Worm (Caenorhabditis elegans) whole organism, young adult: ENCODE data around the gene K06H6.4.

Experiments used
- B0035.1 ChIP-seq: sonication (generic microtip); optimal IDR thresholded peaks from 2 replicates; lab custom pipeline; 2016; ENCODE audit warnings: missing genetic modification characterization, mild to moderate bottlenecking, missing compliant biosample characterization, missing genotype, missing genetic modification reagents
- F22D6.2 ChIP-seq: sonication (generic microtip); optimal IDR thresholded peaks from 2 replicates; lab custom pipeline; 2016; ENCODE audit warnings: mild to moderate bottlenecking, missing genetic modification characterization, missing compliant biosample characterization
- F23B12.7 ChIP-seq: sonication (generic microtip); optimal IDR thresholded peaks from 2 replicates; lab custom pipeline; 2017; ENCODE audit warnings: missing genetic modification characterization, mild to moderate bottlenecking, missing compliant biosample characterization, antibody characterized with exemption, moderate library complexity; ENCODE audit not compliant: insufficient read depth
- F33H1.4 ChIP-seq: fragments of 200-800 bp; sonication (Bioruptor generic); IDR thresholded peaks from 2 replicates; pipeline ENCODE4 v1.3.6; 2022; ENCODE audit warnings: missing genetic modification reagents, missing genetic modification characterization, missing compliant biosample characterization
- F49E8.2 ChIP-seq: sonication (generic microtip); optimal IDR thresholded peaks from 3 replicates; lab custom pipeline; 2017; ENCODE audit warnings: missing genetic modification characterization, mild to moderate bottlenecking, missing compliant biosample characterization, antibody characterized with exemption, moderate library complexity; ENCODE audit not compliant: insufficient read depth
- F57C9.4 ChIP-seq: sonication (generic microtip); optimal IDR thresholded peaks from 2 replicates; lab custom pipeline; 2017; ENCODE audit warnings: mild to moderate bottlenecking, missing genetic modification characterization, missing compliant biosample characterization
- K12H6.12 ChIP-seq: fragments of 200-800 bp; sonication (Bioruptor generic); optimal IDR thresholded peaks from 2 replicates; lab custom pipeline; 2018; ENCODE audit warnings: mild to moderate bottlenecking, missing genetic modification characterization, missing compliant biosample characterization
- Y95B8A.8 ChIP-seq: fragments of 200-800 bp; sonication (Bioruptor generic); IDR thresholded peaks from 2 replicates; pipeline ENCODE4 v1.3.6; 2022; ENCODE audit warnings: missing genetic modification reagents, missing genetic modification characterization, missing compliant biosample characterization
- akir-1 ChIP-seq: fragments of 200-800 bp; sonication (Bioruptor generic); optimal IDR thresholded peaks from 2 replicates; lab custom pipeline; 2018; ENCODE audit warnings: mild to moderate bottlenecking, missing genetic modification characterization, moderate library complexity, missing compliant biosample characterization
- ama-1 ChIP-seq, 3 experiments: fragments of 150-350 bp in 1 of 3; sonication (generic microtip) in 2 of 3; optimal IDR thresholded peaks; 2 replicates each; lab custom pipeline; 2014 to 2018; ENCODE audit warnings: missing biosample characterization in 2 of 3, missing genetic modification characterization in 2 of 3, missing genetic modification reagents in 2 of 3
- attf-3 ChIP-seq: fragments of 200-800 bp; sonication (Bioruptor generic); conservative IDR thresholded peaks from 2 replicates; pipeline ENCODE4 v1.3.6; 2022; ENCODE audit warnings: missing genetic modification reagents, missing genetic modification characterization, missing compliant biosample characterization
- attf-6 ChIP-seq: fragments of 200-800 bp; sonication (Bioruptor generic); IDR thresholded peaks from 2 replicates; pipeline ENCODE4 v1.3.6; 2022; ENCODE audit warnings: missing genetic modification reagents, missing genetic modification characterization, missing compliant biosample characterization
- cebp-2 ChIP-seq: fragments of 200-800 bp; sonication (Bioruptor generic); IDR thresholded peaks from 2 replicates; pipeline ENCODE4 v1.3.6; 2022; ENCODE audit warnings: missing genetic modification characterization, missing compliant biosample characterization
- ceh-100 ChIP-seq: fragments of 200-800 bp; sonication (Bioruptor generic); IDR thresholded peaks from 2 replicates; pipeline ENCODE4 v1.3.6; 2022; ENCODE audit warnings: missing genetic modification reagents, missing genetic modification characterization, missing compliant biosample characterization
- ceh-58 ChIP-seq: fragments of 200-800 bp; sonication (Bioruptor generic); IDR thresholded peaks from 2 replicates; pipeline ENCODE4 v1.3.6; 2022; ENCODE audit warnings: missing genetic modification characterization, missing compliant biosample characterization
- ceh-91 ChIP-seq: fragments of 200-800 bp; sonication (Bioruptor generic); IDR thresholded peaks from 2 replicates; pipeline ENCODE4 v1.3.6; 2022; ENCODE audit warnings: missing genetic modification reagents, missing genetic modification characterization, missing compliant biosample characterization
- dpl-1 ChIP-seq: fragments of 150-350 bp; optimal IDR thresholded peaks from 2 replicates; lab custom pipeline; 2014; ENCODE audit warnings: missing biosample characterization, missing genetic modification reagents, missing genetic modification characterization
- egl-18 ChIP-seq: fragments of 200-800 bp; sonication (Bioruptor generic); IDR thresholded peaks from 2 replicates; pipeline ENCODE4 v1.3.6; 2022; ENCODE audit warnings: missing genetic modification reagents, missing genetic modification characterization, missing compliant biosample characterization
- ekl-4 ChIP-seq: fragments of 200-800 bp; sonication (Bioruptor generic); IDR thresholded peaks from 2 replicates; pipeline ENCODE4 v1.3.6; 2022; ENCODE audit warnings: missing genetic modification reagents, missing genetic modification characterization, missing compliant biosample characterization
- ets-4 ChIP-seq: fragments of 200-800 bp; sonication (Bioruptor generic); optimal IDR thresholded peaks from 2 replicates; lab custom pipeline; 2018; ENCODE audit warnings: mild to moderate bottlenecking, missing genetic modification characterization, missing compliant biosample characterization
- hrde-1 ChIP-seq: sonication (generic microtip); optimal IDR thresholded peaks from 2 replicates; lab custom pipeline; 2016; ENCODE audit warnings: missing genetic modification characterization, mild to moderate bottlenecking, missing compliant biosample characterization, moderate library complexity, missing genotype, missing genetic modification reagents, borderline replicate concordance
- lag-1 ChIP-seq: fragments of 200-800 bp; sonication (Bioruptor generic); IDR thresholded peaks from 2 replicates; pipeline ENCODE4 v1.3.6; 2022; ENCODE audit warnings: missing genetic modification reagents, missing genetic modification characterization, missing compliant biosample characterization
- let-607 ChIP-seq, 2 experiments: fragments of 200-800 bp in 1 of 2; sonication (Bioruptor generic) in 1 of 2; sonication (generic microtip) in 1 of 2; optimal IDR thresholded peaks; 2 replicates each; lab custom pipeline; 2016 to 2018; ENCODE audit warnings: mild to moderate bottlenecking in 2 of 2, missing compliant biosample characterization in 2 of 2, missing genetic modification characterization in 2 of 2, moderate library complexity in 2 of 2, missing genotype in 1 of 2
- lin-35 ChIP-seq, 3 experiments: fragments of 150-350 bp in 2 of 3; sonication (generic microtip) in 1 of 3; optimal IDR thresholded peaks; 2 replicates each; lab custom pipeline; 2014 to 2018; ENCODE audit warnings: missing biosample characterization in 3 of 3, missing genetic modification characterization in 3 of 3, missing genetic modification reagents in 3 of 3
- lir-1 ChIP-seq: fragments of 200-800 bp; sonication (Bioruptor generic); conservative IDR thresholded peaks from 2 replicates; pipeline ENCODE4 v1.3.6; 2022; ENCODE audit warnings: missing genetic modification reagents, missing genetic modification characterization, missing compliant biosample characterization
- lsy-27 ChIP-seq: sonication (generic microtip); optimal IDR thresholded peaks from 2 replicates; lab custom pipeline; 2017; ENCODE audit warnings: missing genetic modification characterization, mild to moderate bottlenecking, missing compliant biosample characterization, antibody characterized with exemption, missing genotype, borderline replicate concordance; ENCODE audit not compliant: insufficient read depth
- madf-6 ChIP-seq: fragments of 200-800 bp; sonication (Bioruptor generic); IDR thresholded peaks from 2 replicates; pipeline ENCODE4 v1.3.6; 2022; ENCODE audit warnings: missing genetic modification reagents, missing genetic modification characterization, missing compliant biosample characterization
- madf-8 ChIP-seq: fragments of 200-800 bp; sonication (Bioruptor generic); conservative IDR thresholded peaks from 2 replicates; pipeline ENCODE4 v1.3.6; 2022; ENCODE audit warnings: missing genetic modification reagents, missing genetic modification characterization, missing compliant biosample characterization
- mcd-1 ChIP-seq: fragments of 200-800 bp; sonication (Bioruptor generic); IDR thresholded peaks from 2 replicates; pipeline ENCODE4 v1.3.6; 2022; ENCODE audit warnings: missing genetic modification reagents, missing genetic modification characterization, missing compliant biosample characterization
- mes-4 ChIP-seq: sonication (generic microtip); optimal IDR thresholded peaks from 2 replicates; lab custom pipeline; 2016; ENCODE audit warnings: missing genotype, missing genetic modification characterization, missing compliant biosample characterization
- nfya-2 ChIP-seq: fragments of 200-800 bp; sonication (Bioruptor generic); IDR thresholded peaks from 2 replicates; pipeline ENCODE4 v1.3.6; 2022; ENCODE audit warnings: missing genetic modification reagents, missing genetic modification characterization, missing compliant biosample characterization
- nhr-120 ChIP-seq: fragments of 200-800 bp; sonication (Bioruptor generic); IDR thresholded peaks from 2 replicates; pipeline ENCODE4 v1.3.6; 2022; ENCODE audit warnings: missing genetic modification characterization, missing compliant biosample characterization
- nhr-179 ChIP-seq: sonication (generic microtip); optimal IDR thresholded peaks from 2 replicates; lab custom pipeline; 2016; ENCODE audit warnings: mild to moderate bottlenecking, missing genetic modification characterization, missing compliant biosample characterization
- pbrm-1 ChIP-seq: fragments of 200-800 bp; sonication (Bioruptor generic); IDR thresholded peaks from 2 replicates; pipeline ENCODE4 v1.3.6; 2022; ENCODE audit warnings: missing genetic modification reagents, missing genetic modification characterization, missing compliant biosample characterization
- repo-1 ChIP-seq: sonication (generic microtip); optimal IDR thresholded peaks from 2 replicates; lab custom pipeline; 2017; ENCODE audit warnings: mild to moderate bottlenecking, missing genetic modification characterization, missing compliant biosample characterization
- rpc-1 ChIP-seq, 2 experiments: fragments of 150-350 bp in 1 of 2; sonication (generic microtip) in 1 of 2; optimal IDR thresholded peaks; 2 replicates each; lab custom pipeline; 2014 to 2018; ENCODE audit warnings: missing biosample characterization in 1 of 2, missing genetic modification characterization in 1 of 2, missing genetic modification reagents in 1 of 2, missing genotype in 1 of 2
- sdz-38 ChIP-seq: sonication (generic microtip); optimal IDR thresholded peaks from 2 replicates; lab custom pipeline; 2016; ENCODE audit warnings: missing genotype, missing genetic modification characterization, missing compliant biosample characterization
- snpc-1.3 ChIP-seq: sonication (generic microtip); optimal IDR thresholded peaks from 2 replicates; lab custom pipeline; 2017; ENCODE audit warnings: missing genetic modification characterization, mild to moderate bottlenecking, missing compliant biosample characterization, antibody characterized with exemption, moderate library complexity, missing genotype, missing genetic modification reagents; ENCODE audit not compliant: insufficient read depth
- tlf-1 ChIP-seq: fragments of 200-800 bp; sonication (Bioruptor generic); optimal IDR thresholded peaks from 2 replicates; lab custom pipeline; 2018; ENCODE audit warnings: mild to moderate bottlenecking, missing genetic modification characterization, missing compliant biosample characterization
- ztf-26 ChIP-seq: sonication (generic microtip); optimal IDR thresholded peaks from 2 replicates; lab custom pipeline; 2017; ENCODE audit warnings: missing genetic modification characterization, missing compliant biosample characterization
- ztf-3 ChIP-seq: fragments of 200-800 bp; sonication (Bioruptor generic); optimal IDR thresholded peaks from 2 replicates; lab custom pipeline; 2018; ENCODE audit warnings: mild to moderate bottlenecking, missing genetic modification characterization, missing compliant biosample characterization

Gene K06H6.4

DNA sequence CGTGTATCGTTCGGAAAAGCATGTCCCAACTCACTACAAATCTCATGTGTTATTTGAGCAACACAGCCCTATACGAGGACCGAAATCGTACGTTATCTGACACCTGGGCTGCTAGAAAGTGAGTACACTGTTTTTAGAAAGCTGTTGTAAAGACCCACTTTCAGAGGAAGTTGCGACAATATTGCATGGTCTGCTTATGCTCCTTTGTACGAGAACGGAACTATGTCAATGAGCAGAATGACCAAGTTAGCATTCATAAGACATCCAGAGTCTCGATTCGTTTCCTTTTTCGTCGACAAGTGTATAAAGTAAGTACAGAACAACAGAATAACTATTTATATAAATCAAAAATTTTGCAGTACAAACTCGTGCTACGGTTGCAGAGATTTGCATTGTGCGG lies 2.2 kb upstream of the K06H6.4 start:
- no peak for TF ChIP-seq lag-1 (GFP tag; lab: Robert Waterston, UW)

DNA sequence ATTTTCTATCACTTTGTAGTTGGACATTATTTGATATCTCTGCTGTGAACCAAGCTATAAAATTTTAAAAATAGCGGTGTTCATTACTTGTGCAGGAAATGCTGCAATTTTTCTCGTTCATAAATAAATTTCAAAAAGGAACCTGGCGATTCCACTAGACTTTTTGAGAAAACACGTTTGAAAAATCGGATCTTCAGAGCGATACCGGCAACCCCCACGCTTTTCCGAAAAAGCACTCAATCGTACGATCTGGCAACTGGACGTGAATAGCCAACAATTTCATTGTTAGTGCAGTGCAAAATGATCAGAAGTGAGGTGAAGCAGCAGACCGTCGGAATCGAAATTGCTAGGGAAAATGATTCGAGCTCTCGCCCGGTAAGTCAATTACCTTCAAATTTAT lies 2.5 kb downstream of the K06H6.4 start, which contains the start of gene nstp-7:
Gene nstp-7, plus strand, starts transcription at position 301 of the 400 bp plus-strand sequence.
- no peak for TF ChIP-seq ets-4
- TF ChIP-seq tlf-1 (GFP tag; lab: Kevin White, UChicago) = no peak
- TF ChIP-seq mcd-1 (GFP tag; lab: Robert Waterston, UW) = no peak
- no peak for TF ChIP-seq mes-4 (tag; lab: Kevin White, UChicago)
- no peak for TF ChIP-seq cebp-2 (GFP tag; lab: Robert Waterston, UW)
- no peak for TF ChIP-seq ama-1 (optimal IDR thresholded peaks at IDR 0.05; lab: Kevin White, UChicago)
- TF ChIP-seq ama-1 (GFP tag; optimal IDR thresholded peaks at IDR 0.05; lab: Kevin White, UChicago) = no peak
- no peak for TF ChIP-seq repo-1 (tag; lab: Kevin White, UChicago)
- no peak for TF ChIP-seq K12H6.12 (tag; lab: Kevin White, UChicago)
- TF ChIP-seq madf-8 (GFP tag; lab: Robert Waterston, UW) = no peak
- TF ChIP-seq nhr-120 (GFP tag; lab: Robert Waterston, UW) = no peak
- TF ChIP-seq ceh-58 (GFP tag; lab: Robert Waterston, UW) = no peak
- TF ChIP-seq attf-6 (GFP tag; lab: Robert Waterston, UW) = no peak
- TF ChIP-seq let-607 (tag; optimal IDR thresholded peaks at IDR 0.05; lab: Kevin White, UChicago) = no peak
- no peak for TF ChIP-seq ceh-91 (GFP tag; lab: Robert Waterston, UW)
- no peak for TF ChIP-seq lin-35 (GFP tag; optimal IDR thresholded peaks at IDR 0.05; lab: Kevin White, UChicago)
- TF ChIP-seq ztf-3 (GFP tag; lab: Kevin White, UChicago) = no peak
- TF ChIP-seq, all 124 proteins: peak for 0

DNA sequence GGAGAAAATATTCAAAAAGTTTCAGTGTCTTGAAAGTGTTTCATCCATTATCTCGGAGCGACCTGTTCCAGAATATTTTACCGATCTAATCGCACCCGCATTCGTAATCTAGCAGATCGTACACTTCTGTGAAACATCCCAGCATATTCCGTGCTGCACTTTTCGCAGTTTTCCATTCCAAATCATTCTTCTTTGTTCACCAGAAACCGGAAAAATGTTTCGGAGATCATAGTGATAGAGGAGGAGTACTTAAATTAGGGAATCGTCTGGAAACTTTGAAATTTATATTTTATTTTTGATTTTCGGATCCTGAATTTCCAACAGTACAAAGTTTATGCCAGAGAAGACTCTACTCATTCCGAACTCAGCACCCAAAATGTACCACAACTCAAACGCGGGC lies 6.4 kb downstream of the K06H6.4 start, which contains the start of gene K06H6.2:
Gene K06H6.2, plus strand, starts transcription at position 301 of the 400 bp plus-strand sequence.
- no peak for TF ChIP-seq F49E8.2 (tag; lab: Kevin White, UChicago)
- TF ChIP-seq pbrm-1 = no peak
- no peak for TF ChIP-seq egl-18 (GFP tag; lab: Robert Waterston, UW)
- no peak for TF ChIP-seq attf-3 (GFP tag; lab: Robert Waterston, UW)
- TF ChIP-seq madf-8 (GFP tag; lab: Robert Waterston, UW) = no peak
- TF ChIP-seq ama-1 (optimal IDR thresholded peaks at IDR 0.05; lab: Kevin White, UChicago) = no peak
- no peak for TF ChIP-seq ama-1 (GFP tag; optimal IDR thresholded peaks at IDR 0.05; lab: Kevin White, UChicago)
- TF ChIP-seq lir-1 (GFP tag; lab: Robert Waterston, UW) = no peak
- TF ChIP-seq sdz-38 = no peak
- TF ChIP-seq ceh-100 (GFP tag; lab: Robert Waterston, UW) = no peak
- no peak for TF ChIP-seq dpl-1 (GFP tag; lab: Kevin White, UChicago)
- no peak for TF ChIP-seq akir-1 (GFP tag; lab: Kevin White, UChicago)
- no peak for TF ChIP-seq hrde-1 (tag; lab: Kevin White, UChicago)
- TF ChIP-seq nhr-179 (tag; lab: Kevin White, UChicago) = no peak
- no peak for TF ChIP-seq nfya-2 (GFP tag; lab: Robert Waterston, UW)
- TF ChIP-seq F57C9.4 (tag; lab: Kevin White, UChicago) = no peak
- no peak for TF ChIP-seq F33H1.4
- no peak for TF ChIP-seq rpc-1 (optimal IDR thresholded peaks at IDR 0.05; lab: Kevin White, UChicago)
- no peak for TF ChIP-seq rpc-1 (tag; optimal IDR thresholded peaks at IDR 0.05; lab: Kevin White, UChicago)

DNA sequence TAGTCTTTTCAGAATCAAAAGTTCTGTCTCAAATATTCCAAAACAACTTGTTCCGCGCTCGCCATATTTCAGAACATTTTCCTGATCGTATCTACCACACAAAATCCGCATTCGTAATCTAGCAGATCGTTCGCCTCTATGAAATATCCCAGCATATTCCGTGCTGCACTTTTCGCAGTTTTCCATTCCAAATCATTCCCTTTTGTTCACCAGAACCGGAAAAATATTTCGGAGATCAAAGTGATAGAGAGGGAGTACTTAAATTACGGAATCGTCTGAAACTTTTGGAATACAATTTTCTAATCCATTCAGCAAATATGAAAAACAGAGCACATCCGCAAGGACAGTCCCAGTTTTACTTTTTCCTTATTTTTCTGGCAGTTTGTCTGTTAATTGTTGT lies 8.7 kb downstream of the K06H6.4 start, which contains the start of gene K06H6.1:
Gene K06H6.1, plus strand, starts transcription at position 301 of the 400 bp plus-strand sequence.
- no peak for TF ChIP-seq B0035.1 (tag; lab: Kevin White, UChicago)
- TF ChIP-seq ekl-4 = no peak
- TF ChIP-seq madf-6 (GFP tag; lab: Robert Waterston, UW) = no peak
- no peak for TF ChIP-seq snpc-1.3 (tag; lab: Kevin White, UChicago)
- no peak for TF ChIP-seq ztf-26 (tag; lab: Kevin White, UChicago)
- TF ChIP-seq mes-4 (tag; lab: Kevin White, UChicago) = no peak
- no peak for TF ChIP-seq ama-1 (optimal IDR thresholded peaks at IDR 0.05; lab: Kevin White, UChicago)
- TF ChIP-seq ama-1 (GFP tag; optimal IDR thresholded peaks at IDR 0.05; lab: Kevin White, UChicago) = no peak
- no peak for TF ChIP-seq F22D6.2
- no peak for TF ChIP-seq F23B12.7 (tag; lab: Kevin White, UChicago)
- TF ChIP-seq ceh-58 (GFP tag; lab: Robert Waterston, UW) = no peak
- no peak for TF ChIP-seq Y95B8A.8 (GFP tag; lab: Robert Waterston, UW)
- TF ChIP-seq sdz-38 = no peak
- TF ChIP-seq lsy-27 (tag; lab: Kevin White, UChicago) = no peak
- no peak for TF ChIP-seq dpl-1 (GFP tag; lab: Kevin White, UChicago)
- no peak for TF ChIP-seq lin-35 (GFP tag; optimal IDR thresholded peaks at IDR 0.05; lab: Kevin White, UChicago)
